Fruit fly (Drosophila melanogaster): ENCODE measurements around the gene koko.

koko gene

dm6 chr3R:18402549-18403429 is at the start of gene koko, which contains the start of gene Wdr37 (continued):
- peak; percentile 98 for TF ChIP-seq CG12659 (GFP tag; optimal IDR thresholded peaks at IDR 0.05)
- peak; percentile 94 for TF ChIP-seq kay (GFP tag; optimal IDR thresholded peaks at IDR 0.05)
- peak; percentile 0 for TF ChIP-seq sima (GFP tag; optimal IDR thresholded peaks at IDR 0.05)
- TF ChIP-seq CG12104 (GFP tag; optimal IDR thresholded peaks at IDR 0.05): peak; percentile 93
- peak; percentile 79 for TF ChIP-seq pho (GFP tag; optimal IDR thresholded peaks at IDR 0.05)
- TF ChIP-seq vnd (GFP tag; IDR thresholded peaks at IDR 0.05; ENCODE audit: partially characterized antibody): no peak; the same call in 1 of the 3 replicates
- no peak for TF ChIP-seq CG1832 (GFP tag; optimal IDR thresholded peaks at IDR 0.05)
- TF ChIP-seq CG12942 (GFP tag; optimal IDR thresholded peaks at IDR 0.05): peak; percentile 96
- TF ChIP-seq CG13123 (GFP tag; optimal IDR thresholded peaks at IDR 0.05): peak; percentile 95
- peak; percentile 65 for TF ChIP-seq ac (GFP tag; optimal IDR thresholded peaks at IDR 0.05)
- peak; percentile 63 for TF ChIP-seq CG1647 (GFP tag; optimal IDR thresholded peaks at IDR 0.05)
- peak; percentile 77 for TF ChIP-seq fd96Cb (tag; optimal IDR thresholded peaks at IDR 0.05)
- peak; percentile 71 for TF ChIP-seq vfl (GFP tag; optimal IDR thresholded peaks at IDR 0.05)
- peak in 1 of 2 experiments; percentile 85 for TF ChIP-seq insv (GFP tag; optimal IDR thresholded peaks at IDR 0.05)
- TF ChIP-seq luna (GFP tag; optimal IDR thresholded peaks at IDR 0.05): peak; percentile 28
- TF ChIP-seq hth (optimal IDR thresholded peaks at IDR 0.05): no peak
- TF ChIP-seq Awh (GFP tag; IDR thresholded peaks at IDR 0.05): peak; percentile 98
- TF ChIP-seq CG13296 (GFP tag; optimal IDR thresholded peaks at IDR 0.05): peak; percentile 90
- TF ChIP-seq crp (GFP tag; optimal IDR thresholded peaks at IDR 0.05): peak; percentile 71 to 90
- TF ChIP-seq fu2 (GFP tag; optimal IDR thresholded peaks at IDR 0.05): peak; percentile 52
- peak; percentile 91 for TF ChIP-seq Gug (GFP tag; IDR thresholded peaks at IDR 0.05)
- TF ChIP-seq CG10431 (GFP tag; optimal IDR thresholded peaks at IDR 0.05): peak; percentile 70
- TF ChIP-seq Sox100B (GFP tag; optimal IDR thresholded peaks at IDR 0.05): peak; percentile 98
- peak; percentile 88 for TF ChIP-seq ken (GFP tag; IDR thresholded peaks at IDR 0.05)
- TF ChIP-seq CG15073 (GFP tag; optimal IDR thresholded peaks at IDR 0.05): peak; percentile 81
- peak; percentile 62 for TF ChIP-seq CG10274 (GFP tag; optimal IDR thresholded peaks at IDR 0.05)
- TF ChIP-seq CG5180 (GFP tag; optimal IDR thresholded peaks at IDR 0.05): peak; percentile 52
- TF ChIP-seq stc (GFP tag; IDR thresholded peaks at IDR 0.05): peak; percentile 98
- TF ChIP-seq Dbx (GFP tag; IDR thresholded peaks at IDR 0.05): peak; percentile 99
- peak; percentile 98 for TF ChIP-seq lmd (GFP tag; IDR thresholded peaks at IDR 0.05)
- TF ChIP-seq CG30403 (GFP tag; optimal IDR thresholded peaks at IDR 0.05): peak; percentile 98
- TF ChIP-seq CG9797 (GFP tag; optimal IDR thresholded peaks at IDR 0.05): peak; percentile 11
- TF ChIP-seq crc (GFP tag; optimal IDR thresholded peaks at IDR 0.05): peak; percentile 74
- TF ChIP-seq ERR (GFP tag; optimal IDR thresholded peaks at IDR 0.05): peak; percentile 28
- TF ChIP-seq CG14441 (GFP tag; IDR thresholded peaks at IDR 0.05): peak; percentile 95
- no peak for TF ChIP-seq br (optimal IDR thresholded peaks at IDR 0.05)
- TF ChIP-seq tll (GFP tag; optimal IDR thresholded peaks at IDR 0.05): peak in 1 of 2 experiments; percentile 79
- TF ChIP-seq ap (GFP tag; IDR thresholded peaks at IDR 0.05): peak; percentile 98
- peak; percentile 95 for TF ChIP-seq CG12155 (GFP tag; optimal IDR thresholded peaks at IDR 0.05)
- peak; percentile 95 for TF ChIP-seq gce (GFP tag; IDR thresholded peaks at IDR 0.05)
- peak; percentile 29 for TF ChIP-seq Ets97D (GFP tag; optimal IDR thresholded peaks at IDR 0.05)
- no peak for TF ChIP-seq fru (optimal IDR thresholded peaks at IDR 0.05)
- TF ChIP-seq hb (GFP tag; IDR thresholded peaks at IDR 0.05; ENCODE audit: partially characterized antibody): no peak
- TF ChIP-seq Nf-YA (GFP tag; IDR thresholded peaks at IDR 0.05): peak; percentile 95
- TF ChIP-seq Sry-δ (GFP tag; optimal IDR thresholded peaks at IDR 0.05): peak; percentile 51
- TF ChIP-seq danr (GFP tag; IDR thresholded peaks at IDR 0.05): peak; percentile 94
- TF ChIP-seq Xrp1 (GFP tag; IDR thresholded peaks at IDR 0.05): peak; percentile 99
- peak; percentile 97 for TF ChIP-seq az2 (GFP tag; optimal IDR thresholded peaks at IDR 0.05)
- TF ChIP-seq CG14050 (GFP tag; IDR thresholded peaks at IDR 0.05): peak; percentile 95
- peak; percentile 5 for TF ChIP-seq CG31365 (tag; optimal IDR thresholded peaks at IDR 0.05)
